Fruit fly (Drosophila melanogaster) whole organism, prepupa: ENCODE results near the gene scf.
A peak's percentile ranks its signal among the peaks of the same experiment; 100 is the strongest.

Experiments
- Blimp-1 ChIP-seq: fragments of 200-800 bp; sonication (Bioruptor generic); optimal IDR thresholded peaks from 3 replicates; lab custom pipeline; 2017; ENCODE audit warnings: missing biosample characterization, missing genetic modification characterization, mild to moderate bottlenecking, moderate library complexity, missing genetic modification reagents
- CG10669 ChIP-seq: fragments of 200-800 bp; sonication (Bioruptor generic); optimal IDR thresholded peaks from 3 replicates; lab custom pipeline; 2018; ENCODE audit warnings: missing biosample characterization, mild to moderate bottlenecking, missing genetic modification characterization, moderate library complexity
- CG11902 ChIP-seq: fragments of 200-800 bp; sonication (Bioruptor generic); optimal IDR thresholded peaks from 3 replicates; lab custom pipeline; 2016; ENCODE audit warnings: missing biosample characterization, missing genetic modification characterization
- CG15336 ChIP-seq: fragments of 200-800 bp; sonication (Bioruptor generic); IDR thresholded peaks from 2 replicates; pipeline ENCODE4 v1.3.6; 2022; ENCODE audit warnings: missing biosample characterization, missing genetic modification characterization
- CG16779 ChIP-seq: fragments of 200-800 bp; sonication (Bioruptor generic); optimal IDR thresholded peaks from 3 replicates; lab custom pipeline; 2017; ENCODE audit warnings: missing biosample characterization, mild to moderate bottlenecking, missing genetic modification characterization
- CG3032 ChIP-seq: fragments of 200-800 bp; optimal IDR thresholded peaks from 2 replicates; lab custom pipeline; 2019; ENCODE audit warnings: missing biosample characterization, mild to moderate bottlenecking, missing genetic modification characterization, moderate library complexity
- CG34406 ChIP-seq: fragments of 200-800 bp; sonication (Bioruptor generic); optimal IDR thresholded peaks from 3 replicates; lab custom pipeline; 2016; ENCODE audit warnings: missing biosample characterization, missing genetic modification characterization
- CG4318 ChIP-seq: fragments of 200-800 bp; sonication (Bioruptor generic); optimal IDR thresholded peaks from 3 replicates; lab custom pipeline; 2017; ENCODE audit warnings: missing biosample characterization, mild to moderate bottlenecking, missing genetic modification characterization
- CG6163 ChIP-seq: fragments of 200-800 bp; sonication (Bioruptor generic); IDR thresholded peaks from 3 replicates; pipeline ENCODE4 v1.3.6; 2022; ENCODE audit warnings: missing biosample characterization, missing genetic modification characterization
- CG6808 ChIP-seq: fragments of 200-800 bp; sonication (Bioruptor generic); optimal IDR thresholded peaks from 3 replicates; lab custom pipeline; 2017; ENCODE audit warnings: missing biosample characterization, missing genetic modification characterization, mild to moderate bottlenecking, moderate library complexity, missing genetic modification reagents
- CG6854 ChIP-seq: fragments of 200-800 bp; sonication (Bioruptor generic); optimal IDR thresholded peaks from 2 replicates; lab custom pipeline; 2017; ENCODE audit warnings: missing biosample characterization, mild to moderate bottlenecking, missing genetic modification characterization
- CG8119 ChIP-seq: fragments of 200-800 bp; sonication (Bioruptor generic); IDR thresholded peaks from 3 replicates; pipeline ENCODE4 v1.3.6; 2022; ENCODE audit warnings: missing biosample characterization, missing genetic modification characterization
- CG8319 ChIP-seq: fragments of 200-800 bp; sonication (Bioruptor generic); optimal IDR thresholded peaks from 3 replicates; lab custom pipeline; 2016; ENCODE audit warnings: missing biosample characterization, missing genetic modification characterization
- Eip75B ChIP-seq: fragments of 200-800 bp; sonication (Bioruptor generic); optimal IDR thresholded peaks from 3 replicates; lab custom pipeline; 2016; ENCODE audit warnings: missing biosample characterization, missing genetic modification characterization
- Eip78C ChIP-seq: fragments of 200-800 bp; sonication (Bioruptor generic); peaks from one replicate; lab custom pipeline; 2016; ENCODE audit warnings: missing biosample characterization, missing genetic modification characterization
- Eip93F ChIP-seq: fragments of 200-800 bp; sonication (Bioruptor generic); optimal IDR thresholded peaks from 2 replicates; lab custom pipeline; 2016; ENCODE audit warnings: missing biosample characterization, mild to moderate bottlenecking, missing genetic modification characterization
- Ets96B ChIP-seq: fragments of 200-800 bp; optimal IDR thresholded peaks from 2 replicates; lab custom pipeline; 2019; ENCODE audit warnings: missing biosample characterization, mild to moderate bottlenecking, missing genetic modification characterization, moderate library complexity
- Hr38 ChIP-seq: sonication (Bioruptor generic); optimal IDR thresholded peaks from 2 replicates; lab custom pipeline; 2016; ENCODE audit warnings: missing biosample characterization, missing genetic modification characterization
- Hr39 ChIP-seq: fragments of 200-800 bp; sonication (Bioruptor generic); optimal IDR thresholded peaks from 2 replicates; lab custom pipeline; 2016; ENCODE audit warnings: missing biosample characterization, missing genetic modification characterization
- Hr4 ChIP-seq: fragments of 200-800 bp; sonication (Bioruptor generic); optimal IDR thresholded peaks from 3 replicates; lab custom pipeline; 2016; ENCODE audit warnings: missing biosample characterization, missing genetic modification characterization
- Met ChIP-seq: fragments of 200-800 bp; sonication (Bioruptor generic); optimal IDR thresholded peaks from 3 replicates; lab custom pipeline; 2016; ENCODE audit warnings: missing biosample characterization, missing genetic modification characterization
- OdsH ChIP-seq: fragments of 200-800 bp; sonication (Bioruptor generic); optimal IDR thresholded peaks from 3 replicates; lab custom pipeline; 2016; ENCODE audit warnings: missing biosample characterization, missing genetic modification characterization
- Smox ChIP-seq: fragments of 200-800 bp; sonication (Bioruptor generic); optimal IDR thresholded peaks from 3 replicates; lab custom pipeline; 2016; ENCODE audit warnings: missing biosample characterization, missing genetic modification characterization
- Sox102F ChIP-seq: fragments of 200-800 bp; sonication (Bioruptor generic); optimal IDR thresholded peaks from 2 replicates; lab custom pipeline; 2016; ENCODE audit warnings: missing biosample characterization, mild to moderate bottlenecking, missing genetic modification characterization
- Sox14 ChIP-seq: fragments of 200-800 bp; sonication (Bioruptor generic); optimal IDR thresholded peaks from 3 replicates; lab custom pipeline; 2016; ENCODE audit warnings: missing biosample characterization, missing genetic modification characterization
- Sox15 ChIP-seq: fragments of 200-800 bp; sonication (Bioruptor generic); optimal IDR thresholded peaks from 3 replicates; lab custom pipeline; 2016; ENCODE audit warnings: missing biosample characterization, missing genetic modification characterization
- achi ChIP-seq: fragments of 200-800 bp; sonication (Bioruptor generic); optimal IDR thresholded peaks from 3 replicates; lab custom pipeline; 2016; ENCODE audit warnings: missing biosample characterization, missing genetic modification characterization
- acj6 ChIP-seq: fragments of 200-800 bp; sonication (Bioruptor generic); optimal IDR thresholded peaks from 3 replicates; lab custom pipeline; 2016; ENCODE audit warnings: missing biosample characterization, missing genetic modification characterization
- cyc ChIP-seq: fragments of 200-800 bp; sonication (Bioruptor generic); optimal IDR thresholded peaks from 3 replicates; lab custom pipeline; 2016; ENCODE audit warnings: missing biosample characterization, missing genetic modification characterization
- dac ChIP-seq: fragments of 200-800 bp; sonication (Bioruptor generic); optimal IDR thresholded peaks from 2 replicates; lab custom pipeline; 2017; ENCODE audit warnings: missing biosample characterization, mild to moderate bottlenecking, missing genetic modification characterization
- dsx ChIP-seq: fragments of 200-800 bp; optimal IDR thresholded peaks from 3 replicates; lab custom pipeline; 2019; ENCODE audit warnings: missing biosample characterization, mild to moderate bottlenecking, missing genetic modification characterization, moderate library complexity; ENCODE audit not compliant: poor library complexity, severe bottlenecking
- eg ChIP-seq: fragments of 200-800 bp; sonication (Bioruptor generic); IDR thresholded peaks from 3 replicates; pipeline ENCODE4 v1.3.6; 2022; ENCODE audit warnings: missing biosample characterization, missing genetic modification characterization
- esn ChIP-seq: fragments of 200-800 bp; sonication (Bioruptor generic); optimal IDR thresholded peaks from 2 replicates; lab custom pipeline; 2016; ENCODE audit warnings: missing biosample characterization, mild to moderate bottlenecking, missing genetic modification characterization, moderate library complexity
- fd85E ChIP-seq: fragments of 200-800 bp; sonication (Bioruptor generic); optimal IDR thresholded peaks from 3 replicates; lab custom pipeline; 2016; ENCODE audit warnings: missing biosample characterization, missing genetic modification characterization
- fkh ChIP-seq: fragments of 200-800 bp; sonication (Bioruptor generic); optimal IDR thresholded peaks from 3 replicates; lab custom pipeline; 2017; ENCODE audit warnings: missing biosample characterization, mild to moderate bottlenecking, missing genetic modification characterization, moderate library complexity
- net ChIP-seq: fragments of 200-800 bp; sonication (Bioruptor generic); optimal IDR thresholded peaks from 3 replicates; lab custom pipeline; 2016; ENCODE audit warnings: missing biosample characterization, missing genetic modification characterization
- pdm3 ChIP-seq: fragments of 200-800 bp; sonication (Bioruptor generic); optimal IDR thresholded peaks from 3 replicates; lab custom pipeline; 2016; ENCODE audit warnings: missing biosample characterization, missing genetic modification characterization
- salr ChIP-seq, 2 experiments: fragments of 200-800 bp; sonication (Bioruptor generic); optimal IDR thresholded peaks; 3 replicates each; lab custom pipeline; 2016 to 2018; ENCODE audit warnings: missing biosample characterization in 2 of 2, missing genetic modification characterization in 2 of 2, mild to moderate bottlenecking in 1 of 2
- spab ChIP-seq: fragments of 200-800 bp; sonication (Bioruptor generic); optimal IDR thresholded peaks from 2 replicates; lab custom pipeline; 2017; ENCODE audit warnings: missing biosample characterization, mild to moderate bottlenecking, missing genetic modification characterization, missing genetic modification reagents
- ss ChIP-seq, 2 experiments: fragments of 200-800 bp; sonication (Bioruptor generic); optimal IDR thresholded peaks; 2 replicates in 1 of 2; 3 replicates in 1 of 2; lab custom pipeline; 2017 to 2018; ENCODE audit warnings: mild to moderate bottlenecking in 2 of 2, missing biosample characterization in 2 of 2, missing genetic modification characterization in 2 of 2, moderate library complexity in 1 of 2
- svp ChIP-seq: fragments of 200-800 bp; sonication (Bioruptor generic); peaks from one replicate; lab custom pipeline; 2016; ENCODE audit warnings: missing biosample characterization, missing genetic modification characterization
- topi ChIP-seq: fragments of 200-800 bp; sonication (Bioruptor generic); optimal IDR thresholded peaks from 3 replicates; lab custom pipeline; 2016; ENCODE audit warnings: missing biosample characterization, missing genetic modification characterization
- vri ChIP-seq: fragments of 200-800 bp; sonication (Bioruptor generic); optimal IDR thresholded peaks from 3 replicates; lab custom pipeline; 2016; ENCODE audit warnings: missing biosample characterization, mild to moderate bottlenecking, missing genetic modification characterization

Gene scf

dm6 chr3L:1313039-1313766 is 14.7 kb downstream of the scf start, which contains the start of the genes sturkopf and Herc4 (continued):
- TF ChIP-seq Ets96B (tag; lab: Kevin White, UChicago) (peak; percentile 54), esn (GFP tag; lab: Kevin White, UChicago) (peak; percentile 93), ss (GFP tag; optimal IDR thresholded peaks at IDR 0.05; lab: Kevin White, UChicago) (peak; percentile 40 to 75), Met (GFP tag; lab: Kevin White, UChicago) (no peak), Hr38 (GFP tag; lab: Kevin White, UChicago) (no peak), CG8319 (peak; percentile 55), Hr39 (GFP tag; lab: Kevin White, UChicago) (peak; percentile 83), fd85E (GFP tag; lab: Kevin White, UChicago) (no peak), CG16779 (tag; lab: Kevin White, UChicago) (no peak), acj6 (peak; percentile 82), CG15336 (no peak; the same call in none of the 2 replicates), vri (peak; percentile 40), topi (GFP tag; lab: Kevin White, UChicago) (peak; percentile 79), spab (GFP tag; lab: Kevin White, UChicago) (peak; percentile 21), Blimp-1 (GFP tag; lab: Kevin White, UChicago) (peak; percentile 45), pdm3 (GFP tag; lab: Kevin White, UChicago) (peak; percentile 81), CG34406 (GFP tag; lab: Kevin White, UChicago) (peak; percentile 70), Eip75B (GFP tag; lab: Kevin White, UChicago) (no peak), cyc (peak; percentile 60), salr (GFP tag; optimal IDR thresholded peaks at IDR 0.05; lab: Kevin White, UChicago) (peak in 1 of 2 experiments; percentile 41), dsx (GFP tag; lab: Kevin White, UChicago) (peak; percentile 48), CG8119 (GFP tag; lab: Robert Waterston, UW) (peak; percentile 45), achi (GFP tag; lab: Kevin White, UChicago) (peak; percentile 68), Eip78C (GFP tag; lab: Kevin White, UChicago) (peak; percentile 93), net (GFP tag; lab: Kevin White, UChicago) (peak; percentile 75), Sox15 (peak; percentile 76), CG6808 (no peak), dac (GFP tag; lab: Kevin White, UChicago) (no peak), Hr4 (GFP tag; lab: Kevin White, UChicago) (no peak), CG11902 (GFP tag; lab: Kevin White, UChicago) (peak; percentile 41), CG4318 (GFP tag; lab: Kevin White, UChicago) (no peak), CG3032 (tag; lab: Kevin White, UChicago) (peak; percentile 83), OdsH (peak; percentile 76), fkh (GFP tag; lab: Kevin White, UChicago) (no peak), Smox (GFP tag; lab: Kevin White, UChicago) (no peak), CG10669 (GFP tag; lab: Kevin White, UChicago) (no peak)

DNA sequence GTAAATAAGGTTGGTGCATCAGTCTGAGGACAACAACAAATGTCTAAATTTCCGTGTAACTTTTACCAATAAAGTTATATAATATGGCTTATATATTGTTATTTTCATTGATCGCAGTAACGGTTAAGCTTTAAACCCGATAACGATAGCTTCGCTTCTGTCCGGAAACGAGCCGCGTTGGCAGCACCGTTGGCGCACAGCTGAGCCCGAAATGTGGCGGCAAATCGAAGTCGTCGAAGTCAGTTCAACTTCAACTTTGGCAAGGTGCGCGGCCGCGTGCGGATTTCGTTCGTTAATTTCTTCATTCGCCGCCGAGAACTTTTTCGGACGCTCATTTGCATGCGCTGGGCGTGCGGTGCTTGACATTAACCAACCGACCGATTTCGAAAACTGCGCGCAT is 19.8 kb downstream of the scf start, which contains the start of gene Myo61F:
Myo61F (plus strand) TSS at position 240 of the 400 bp plus-strand sequence.
- TF ChIP-seq Eip75B (GFP tag; lab: Kevin White, UChicago) (no peak), pdm3 (GFP tag; lab: Kevin White, UChicago) (no peak), vri (peak; percentile 79), dsx (GFP tag; lab: Kevin White, UChicago) (peak; percentile 37), eg (GFP tag; lab: Robert Waterston, UW) (0 out of 3 replicates have a peak, but pooled peaks have one; percentile 15), svp (GFP tag; lab: Kevin White, UChicago) (peak; percentile 74), Eip78C (GFP tag; lab: Kevin White, UChicago) (peak; percentile 36), CG6854 (GFP tag; lab: Kevin White, UChicago) (peak; percentile 30), CG6163 (peak; percentile 60; the same call in 2 of the 3 replicates), Eip93F (GFP tag; lab: Kevin White, UChicago) (no peak), Sox102F (GFP tag; lab: Kevin White, UChicago) (no peak), Sox14 (GFP tag; lab: Kevin White, UChicago) (no peak)
